Worm (Caenorhabditis elegans) whole organism, L2 larva: Measurements from ENCODE around the gene unc-61.

Experiments used
- C34F6.9 ChIP-seq: fragments of 150-350 bp; optimal IDR thresholded peaks from 2 replicates; lab custom pipeline; 2014; ENCODE audit warnings: missing biosample characterization, missing genetic modification characterization
- F13H6.1 ChIP-seq: sonication (generic microtip); optimal IDR thresholded peaks from 2 replicates; lab custom pipeline; 2016; ENCODE audit warnings: missing genetic modification characterization, missing compliant biosample characterization
- R02D3.7 ChIP-seq: fragments of 150-350 bp; optimal IDR thresholded peaks from 2 replicates; lab custom pipeline; 2014; ENCODE audit warnings: missing biosample characterization, missing genetic modification characterization
- ama-1 ChIP-seq: fragments of 150-350 bp; optimal IDR thresholded peaks from 2 replicates; lab custom pipeline; 2018; ENCODE audit warnings: inconsistent platforms
- crh-2 ChIP-seq: sonication (generic microtip); optimal IDR thresholded peaks from 2 replicates; lab custom pipeline; 2017; ENCODE audit warnings: missing biosample characterization, missing genetic modification characterization
- egl-27 ChIP-seq: sonication (generic microtip); optimal IDR thresholded peaks from 3 replicates; lab custom pipeline; 2017; ENCODE audit warnings: missing biosample characterization, missing genetic modification reagents, missing genetic modification characterization
- elt-3 ChIP-seq: sonication (generic microtip); optimal IDR thresholded peaks from 2 replicates; lab custom pipeline; 2017; ENCODE audit warnings: missing biosample characterization, missing genetic modification characterization
- fos-1 ChIP-seq: fragments of 150-350 bp; optimal IDR thresholded peaks from 2 replicates; lab custom pipeline; 2014; ENCODE audit warnings: missing biosample characterization, missing genetic modification characterization
- gmeb-1 ChIP-seq: fragments of 150-350 bp; optimal IDR thresholded peaks from 2 replicates; lab custom pipeline; 2014; ENCODE audit warnings: missing biosample characterization, missing genetic modification characterization
- lin-11 ChIP-seq: fragments of 150-350 bp; sonication (generic microtip); optimal IDR thresholded peaks from 2 replicates; lab custom pipeline; 2014; ENCODE audit warnings: missing biosample characterization, missing genetic modification characterization, inconsistent platforms, mixed read lengths
- lin-13 ChIP-seq: fragments of 150-350 bp; optimal IDR thresholded peaks from 2 replicates; lab custom pipeline; 2014; ENCODE audit warnings: missing biosample characterization, missing genetic modification reagents, missing genetic modification characterization
- lsy-2 ChIP-seq, 2 experiments: fragments of 150-350 bp in 1 of 2; sonication (generic microtip) in 1 of 2; optimal IDR thresholded peaks; 2 replicates each; lab custom pipeline; 2014 to 2017; ENCODE audit warnings: missing biosample characterization in 2 of 2, missing genetic modification characterization in 2 of 2
- mab-5 ChIP-seq: fragments of 150-350 bp; optimal IDR thresholded peaks from 2 replicates; lab custom pipeline; 2014; ENCODE audit warnings: missing biosample characterization, missing genetic modification characterization
- mbf-1 ChIP-seq: sonication (generic microtip); optimal IDR thresholded peaks from 2 replicates; lab custom pipeline; 2017; ENCODE audit warnings: missing biosample characterization, missing genetic modification characterization
- nhr-11 ChIP-seq: fragments of 150-350 bp; optimal IDR thresholded peaks from 2 replicates; lab custom pipeline; 2014; ENCODE audit warnings: missing biosample characterization, missing genetic modification characterization
- nhr-12 ChIP-seq: fragments of 150-350 bp; optimal IDR thresholded peaks from 2 replicates; lab custom pipeline; 2014; ENCODE audit warnings: missing biosample characterization, missing genetic modification characterization
- nhr-129 ChIP-seq: fragments of 150-350 bp; optimal IDR thresholded peaks from 2 replicates; lab custom pipeline; 2014; ENCODE audit warnings: missing biosample characterization, missing genetic modification characterization
- nhr-21 ChIP-seq: fragments of 150-350 bp; optimal IDR thresholded peaks from 2 replicates; lab custom pipeline; 2014; ENCODE audit warnings: missing biosample characterization, missing genetic modification characterization
- nhr-23 ChIP-seq: fragments of 150-350 bp; optimal IDR thresholded peaks from 2 replicates; lab custom pipeline; 2014; ENCODE audit warnings: missing biosample characterization, missing genetic modification reagents, missing genetic modification characterization
- nhr-237 ChIP-seq: fragments of 150-350 bp; optimal IDR thresholded peaks from 2 replicates; lab custom pipeline; 2014; ENCODE audit warnings: missing biosample characterization, missing genetic modification characterization
- nhr-25 ChIP-seq: fragments of 150-350 bp; sonication (generic microtip); optimal IDR thresholded peaks from 3 replicates; lab custom pipeline; 2014; ENCODE audit warnings: missing biosample characterization, missing genetic modification characterization
- nhr-6 ChIP-seq: fragments of 150-350 bp; optimal IDR thresholded peaks from 2 replicates; lab custom pipeline; 2014; ENCODE audit warnings: missing biosample characterization, missing genetic modification characterization
- nhr-77 ChIP-seq: fragments of 150-350 bp; optimal IDR thresholded peaks from 2 replicates; lab custom pipeline; 2014; ENCODE audit warnings: missing biosample characterization, missing genetic modification characterization
- peb-1 ChIP-seq: fragments of 150-350 bp; optimal IDR thresholded peaks from 2 replicates; lab custom pipeline; 2014; ENCODE audit warnings: missing biosample characterization, missing genetic modification characterization
- sem-4 ChIP-seq: fragments of 150-350 bp; optimal IDR thresholded peaks from 2 replicates; lab custom pipeline; 2014; ENCODE audit warnings: missing biosample characterization, missing genetic modification reagents, missing genetic modification characterization
- skn-1 ChIP-seq: sonication (generic microtip); optimal IDR thresholded peaks from 2 replicates; lab custom pipeline; 2017; ENCODE audit warnings: missing biosample characterization, missing genetic modification characterization
- sma-3 ChIP-seq: sonication (generic microtip); optimal IDR thresholded peaks from 2 replicates; lab custom pipeline; 2016; ENCODE audit warnings: missing genetic modification reagents, missing genetic modification characterization, missing compliant biosample characterization
- sma-9 ChIP-seq, 2 experiments: fragments of 150-350 bp in 1 of 2; sonication (generic microtip) in 1 of 2; optimal IDR thresholded peaks; 2 replicates each; lab custom pipeline; 2014 to 2016; ENCODE audit warnings: missing genetic modification characterization in 2 of 2, mild to moderate bottlenecking in 1 of 2, missing biosample characterization in 1 of 2, missing compliant biosample characterization in 1 of 2, missing genetic modification reagents in 1 of 2, moderate library complexity in 1 of 2
- snpc-4 ChIP-seq: fragments of 150-350 bp; optimal IDR thresholded peaks from 2 replicates; lab custom pipeline; 2014; ENCODE audit warnings: missing biosample characterization, missing genetic modification characterization
- unc-39 ChIP-seq: fragments of 150-350 bp; optimal IDR thresholded peaks from 2 replicates; lab custom pipeline; 2014; ENCODE audit warnings: missing biosample characterization, missing genetic modification characterization
- unc-55 ChIP-seq: fragments of 150-350 bp; sonication (generic microtip); optimal IDR thresholded peaks from 3 replicates; lab custom pipeline; 2014; ENCODE audit warnings: missing biosample characterization, missing genetic modification reagents, missing genetic modification characterization
- unc-62 ChIP-seq: fragments of 150-350 bp; optimal IDR thresholded peaks from 2 replicates; lab custom pipeline; 2014; ENCODE audit warnings: missing biosample characterization, missing genetic modification reagents, missing genetic modification characterization
- zag-1 ChIP-seq: fragments of 150-350 bp; optimal IDR thresholded peaks from 2 replicates; lab custom pipeline; 2014; ENCODE audit warnings: missing biosample characterization, missing genetic modification characterization
- ztf-1 ChIP-seq: fragments of 200-800 bp; sonication (Bioruptor generic); conservative IDR thresholded peaks from 2 replicates; pipeline ENCODE4 v1.3.6; 2022; ENCODE audit warnings: missing genetic modification characterization, missing compliant biosample characterization
- ztf-11 ChIP-seq: sonication (generic microtip); optimal IDR thresholded peaks from 2 replicates; lab custom pipeline; 2017; ENCODE audit warnings: missing biosample characterization, missing genetic modification characterization
- ztf-4 ChIP-seq: fragments of 150-350 bp; optimal IDR thresholded peaks from 2 replicates; lab custom pipeline; 2014; ENCODE audit warnings: missing biosample characterization, missing genetic modification characterization

The unc-61 gene

ce11 chrV:14696604-14697307, 37.3 kb downstream of the unc-61 start, which contains the start of gene unc-112 (continued):
- TF ChIP-seq ztf-11 (tag; lab: Kevin White, UChicago): no peak
- no peak for TF ChIP-seq nhr-12 (tag; lab: Kevin White, UChicago)
- TF ChIP-seq nhr-6 (tag; lab: Kevin White, UChicago): no peak
- no peak for TF ChIP-seq nhr-23 (tag; lab: Kevin White, UChicago)
- TF ChIP-seq unc-62 (GFP tag; lab: Kevin White, UChicago): no peak
- TF ChIP-seq F13H6.1: peak; percentile 92
- peak; percentile 92 for TF ChIP-seq nhr-129
- TF ChIP-seq lin-13: peak; percentile 72
- peak; percentile 78 for TF ChIP-seq sem-4 (tag; lab: Kevin White, UChicago)
- peak; percentile 17 for TF ChIP-seq egl-27 (tag; lab: Kevin White, UChicago)
- TF ChIP-seq ztf-1 (GFP tag; lab: Robert Waterston, UW): no peak
- no peak for TF ChIP-seq nhr-11 (tag; lab: Kevin White, UChicago)
- TF ChIP-seq peb-1 (tag; lab: Kevin White, UChicago): no peak
- TF ChIP-seq fos-1 (tag; lab: Kevin White, UChicago): peak; percentile 99
- peak; percentile 86 for TF ChIP-seq C34F6.9
- no peak for TF ChIP-seq skn-1
- TF ChIP-seq unc-55 (GFP tag; lab: Kevin White, UChicago): peak; percentile 91
- TF ChIP-seq snpc-4: no peak
- no peak for TF ChIP-seq lin-11
- peak in 1 of 2 experiments; percentile 77 for TF ChIP-seq lsy-2 (tag; optimal IDR thresholded peaks at IDR 0.05; lab: Kevin White, UChicago)
- TF ChIP-seq nhr-25 (tag; lab: Kevin White, UChicago): peak; percentile 71
- no peak for TF ChIP-seq unc-39
- TF ChIP-seq ztf-4 (tag; lab: Kevin White, UChicago): peak; percentile 72

ce11 chrV:14695713-14696112, 38.3 kb downstream of the unc-61 start:
- TF ChIP-seq nhr-23 (tag; lab: Kevin White, UChicago) (no peak), lin-13 (no peak), nhr-12 (tag; lab: Kevin White, UChicago) (no peak), nhr-21 (tag; lab: Kevin White, UChicago) (no peak), peb-1 (tag; lab: Kevin White, UChicago) (no peak), sma-3 (GFP tag; lab: Kevin White, UChicago) (no peak), nhr-77 (no peak), ztf-4 (tag; lab: Kevin White, UChicago) (no peak), nhr-237 (no peak), nhr-6 (tag; lab: Kevin White, UChicago) (no peak), gmeb-1 (tag; lab: Kevin White, UChicago) (no peak)

- TF ChIP-seq nhr-129 (no peak), unc-62 (GFP tag; lab: Kevin White, UChicago) (no peak), R02D3.7 (no peak)
Measured at ce11 chrV:14689060-14689750, 44.8 kb downstream of the unc-61 start, which contains the start of gene gasr-8. gasr-8 (plus strand) TSS chrV:14689110.

- no peak for TF ChIP-seq mab-5 (tag; lab: Kevin White, UChicago)
- peak; percentile 23 for TF ChIP-seq sma-3 (GFP tag; lab: Kevin White, UChicago)
- TF ChIP-seq F13H6.1: peak; percentile 54
- TF ChIP-seq snpc-4: peak; percentile 44
- peak; percentile 6 for TF ChIP-seq unc-55 (GFP tag; lab: Kevin White, UChicago)
- TF ChIP-seq lsy-2 (tag; optimal IDR thresholded peaks at IDR 0.05; lab: Kevin White, UChicago): peak; percentile 6 to 76
- peak; percentile 76 for TF ChIP-seq crh-2
- peak; percentile 92 for TF ChIP-seq ztf-4 (tag; lab: Kevin White, UChicago)
- TF ChIP-seq nhr-237: no peak
- TF ChIP-seq lin-11: no peak
- TF ChIP-seq skn-1: peak; percentile 93
- TF ChIP-seq ztf-1 (GFP tag; lab: Robert Waterston, UW): no peak
- TF ChIP-seq zag-1: no peak
- peak; percentile 61 for TF ChIP-seq C34F6.9
- TF ChIP-seq R02D3.7: no peak
- TF ChIP-seq mbf-1 (tag; lab: Kevin White, UChicago): no peak
- peak; percentile 31 for TF ChIP-seq sem-4 (tag; lab: Kevin White, UChicago)
- no peak for TF ChIP-seq elt-3 (tag; lab: Kevin White, UChicago)
- peak; percentile 14 for TF ChIP-seq nhr-25 (tag; lab: Kevin White, UChicago)
- TF ChIP-seq ama-1 (lab: Kevin White, UChicago): peak; percentile 98
- peak; percentile 18 for TF ChIP-seq nhr-12 (tag; lab: Kevin White, UChicago)
- peak; percentile 44 for TF ChIP-seq sma-9 (GFP tag; optimal IDR thresholded peaks at IDR 0.05; lab: Kevin White, UChicago)
- TF ChIP-seq sma-9 (tag; optimal IDR thresholded peaks at IDR 0.05; lab: Kevin White, UChicago): no peak
- peak; percentile 65 for TF ChIP-seq nhr-129
- peak; percentile 53 for TF ChIP-seq gmeb-1 (tag; lab: Kevin White, UChicago)
- peak; percentile 63 for TF ChIP-seq lin-13
Measured at ce11 chrV:14688097-14688912, 45.7 kb downstream of the unc-61 start, which contains the start of gene C47E8.11. C47E8.11 (plus strand) TSS chrV:14688616.
